Fruit fly (Drosophila melanogaster) whole organism, embryonic: ENCODE data around the gene Sf3b2.

ENCODE experiments used
- CG10959 ChIP-seq: fragments of 200-800 bp; sonication (Bioruptor generic); IDR thresholded peaks from 2 replicates; pipeline ENCODE4 v1.3.6; 2022; ENCODE audit warnings: missing biosample characterization, missing genetic modification characterization
- CG10979 ChIP-seq: fragments of 200-800 bp; sonication (Bioruptor generic); optimal IDR thresholded peaks from 2 replicates; lab custom pipeline; 2018; ENCODE audit warnings: missing biosample characterization, mild to moderate bottlenecking, missing genetic modification characterization, moderate library complexity
- CG12104 ChIP-seq: fragments of 200-800 bp; sonication (Bioruptor generic); optimal IDR thresholded peaks from 3 replicates; lab custom pipeline; 2016; ENCODE audit warnings: missing biosample characterization, missing genetic modification characterization
- CG12391 ChIP-seq: fragments of 200-800 bp; sonication (Bioruptor generic); optimal IDR thresholded peaks from 3 replicates; lab custom pipeline; 2018; ENCODE audit warnings: missing biosample characterization, mild to moderate bottlenecking, missing genetic modification characterization, moderate library complexity
- CG13123 ChIP-seq: fragments of 200-800 bp; sonication (Bioruptor generic); optimal IDR thresholded peaks from 2 replicates; lab custom pipeline; 2016; ENCODE audit warnings: missing biosample characterization, missing genetic modification characterization
- CG13287 ChIP-seq: fragments of 200-800 bp; sonication (Bioruptor generic); IDR thresholded peaks from 2 replicates; pipeline ENCODE4 v1.3.6; 2022; ENCODE audit warnings: missing biosample characterization, missing genetic modification characterization; ENCODE audit not compliant: partially characterized antibody
- CG13624 ChIP-seq: fragments of 200-800 bp; sonication (Bioruptor generic); optimal IDR thresholded peaks from 2 replicates; lab custom pipeline; 2016; ENCODE audit warnings: missing biosample characterization, missing genetic modification characterization
- CG14050 ChIP-seq: fragments of 200-800 bp; sonication (Bioruptor generic); IDR thresholded peaks from 3 replicates; pipeline ENCODE4 v1.3.6; 2022; ENCODE audit warnings: missing biosample characterization, missing genetic modification characterization
- CG14441 ChIP-seq: fragments of 200-800 bp; sonication (Bioruptor generic); IDR thresholded peaks from 2 replicates; pipeline ENCODE4 v1.3.6; 2022; ENCODE audit warnings: missing biosample characterization, missing genetic modification characterization
- CG17328 ChIP-seq: fragments of 200-800 bp; sonication (Bioruptor generic); IDR thresholded peaks from 2 replicates; pipeline ENCODE4 v1.3.6; 2022; ENCODE audit warnings: missing biosample characterization, missing genetic modification characterization
- CG3163 ChIP-seq: fragments of 200-800 bp; sonication (Bioruptor generic); optimal IDR thresholded peaks from 3 replicates; lab custom pipeline; 2016; ENCODE audit warnings: missing biosample characterization, missing genetic modification characterization
- CG32772 ChIP-seq: fragments of 200-800 bp; sonication (Bioruptor generic); IDR thresholded peaks from 2 replicates; pipeline ENCODE4 v1.3.6; 2022; ENCODE audit warnings: missing biosample characterization, missing genetic modification characterization
- CG3847 ChIP-seq: fragments of 200-800 bp; sonication (Bioruptor generic); IDR thresholded peaks from 2 replicates; pipeline ENCODE4 v1.3.6; 2022; ENCODE audit warnings: missing biosample characterization, missing genetic modification characterization
- CG7556 ChIP-seq: fragments of 200-800 bp; sonication (Bioruptor generic); optimal IDR thresholded peaks from 2 replicates; lab custom pipeline; 2017; ENCODE audit warnings: missing biosample characterization, mild to moderate bottlenecking, missing genetic modification characterization
- CG8281 ChIP-seq: fragments of 200-800 bp; sonication (Bioruptor generic); optimal IDR thresholded peaks from 2 replicates; lab custom pipeline; 2018; ENCODE audit warnings: missing biosample characterization, mild to moderate bottlenecking, missing genetic modification characterization, moderate library complexity
- CG9727 ChIP-seq: fragments of 200-800 bp; sonication (Bioruptor generic); optimal IDR thresholded peaks from 3 replicates; lab custom pipeline; 2017; ENCODE audit warnings: missing biosample characterization, mild to moderate bottlenecking, missing genetic modification characterization
- CHES-1-like ChIP-seq: fragments of 200-800 bp; sonication (Bioruptor generic); optimal IDR thresholded peaks from 2 replicates; lab custom pipeline; 2016; ENCODE audit warnings: missing biosample characterization, missing genetic modification characterization
- Dad ChIP-seq: fragments of 200-800 bp; sonication (Bioruptor generic); optimal IDR thresholded peaks from 3 replicates; lab custom pipeline; 2016; ENCODE audit warnings: missing biosample characterization, missing genetic modification characterization
- Dip3 ChIP-seq: fragments of 200-800 bp; sonication (Bioruptor generic); optimal IDR thresholded peaks from 3 replicates; lab custom pipeline; 2016; ENCODE audit warnings: missing biosample characterization, missing genetic modification characterization
- HLH54F ChIP-seq: fragments of 200-800 bp; sonication (Bioruptor generic); optimal IDR thresholded peaks from 3 replicates; lab custom pipeline; 2016; ENCODE audit warnings: missing biosample characterization, missing genetic modification characterization
- Meics ChIP-seq: fragments of 200-800 bp; sonication (Bioruptor generic); optimal IDR thresholded peaks from 2 replicates; lab custom pipeline; 2017; ENCODE audit warnings: missing biosample characterization, mild to moderate bottlenecking, missing genetic modification characterization
- Opbp ChIP-seq: fragments of 200-800 bp; sonication (Bioruptor generic); IDR thresholded peaks from 3 replicates; pipeline ENCODE4 v1.3.6; 2022; ENCODE audit warnings: missing biosample characterization, missing genetic modification characterization; ENCODE audit not compliant: partially characterized antibody
- Pdp1 ChIP-seq, 2 experiments: fragments of 200-800 bp; sonication (Bioruptor generic); optimal IDR thresholded peaks; 3 replicates each; lab custom pipeline; 2016; ENCODE audit warnings: missing biosample characterization in 2 of 2, missing genetic modification characterization in 2 of 2, mild to moderate bottlenecking in 1 of 2, moderate library complexity in 1 of 2
- Ravus ChIP-seq: fragments of 200-800 bp; sonication (Bioruptor generic); IDR thresholded peaks from 2 replicates; pipeline ENCODE4 v1.3.6; 2022; ENCODE audit warnings: missing biosample characterization, missing genetic modification characterization
- Scr ChIP-seq: fragments of 200-800 bp; sonication (Bioruptor generic); IDR thresholded peaks from 2 replicates; pipeline ENCODE4 v1.3.6; 2022; ENCODE audit warnings: missing biosample characterization, missing genetic modification characterization; ENCODE audit not compliant: partially characterized antibody
- Sox100B ChIP-seq: fragments of 200-800 bp; sonication (Bioruptor generic); optimal IDR thresholded peaks from 3 replicates; lab custom pipeline; 2018; ENCODE audit warnings: missing biosample characterization, mild to moderate bottlenecking, missing genetic modification characterization
- Sry-δ ChIP-seq: fragments of 200-800 bp; sonication (Bioruptor generic); optimal IDR thresholded peaks from 2 replicates; lab custom pipeline; 2016; ENCODE audit warnings: missing biosample characterization, missing genetic modification characterization
- amos ChIP-seq: fragments of 200-800 bp; sonication (Bioruptor generic); IDR thresholded peaks from 2 replicates; pipeline ENCODE4 v1.3.6; 2022; ENCODE audit warnings: missing biosample characterization, missing genetic modification characterization; ENCODE audit not compliant: partially characterized antibody
- ara ChIP-seq: fragments of 200-800 bp; sonication (Bioruptor generic); IDR thresholded peaks from 2 replicates; pipeline ENCODE4 v1.3.6; 2022; ENCODE audit warnings: missing biosample characterization, missing genetic modification characterization
- bab2 ChIP-seq: fragments of 200-800 bp; sonication (Bioruptor generic); optimal IDR thresholded peaks from 2 replicates; lab custom pipeline; 2016; ENCODE audit warnings: missing biosample characterization, missing genetic modification characterization
- btn ChIP-seq: fragments of 200-800 bp; sonication (Bioruptor generic); optimal IDR thresholded peaks from 2 replicates; lab custom pipeline; 2016; ENCODE audit warnings: missing biosample characterization, missing genetic modification characterization
- cato ChIP-seq: fragments of 200-800 bp; sonication (Bioruptor generic); optimal IDR thresholded peaks from 2 replicates; lab custom pipeline; 2016; ENCODE audit warnings: missing biosample characterization, missing genetic modification characterization, borderline replicate concordance
- chif ChIP-seq, 2 experiments: fragments of 200-800 bp; sonication (Bioruptor generic); optimal IDR thresholded peaks; 3 replicates each; lab custom pipeline; 2016; ENCODE audit warnings: missing biosample characterization in 2 of 2, missing genetic modification characterization in 2 of 2
- chinmo ChIP-seq: fragments of 200-800 bp; sonication (Bioruptor generic); IDR thresholded peaks from 4 replicates; pipeline ENCODE4 v1.3.6; 2022; ENCODE audit warnings: missing biosample characterization, missing genetic modification characterization; ENCODE audit not compliant: partially characterized antibody
- chn ChIP-seq: fragments of 200-800 bp; sonication (Bioruptor generic); optimal IDR thresholded peaks from 2 replicates; lab custom pipeline; 2016; ENCODE audit warnings: missing biosample characterization, missing genetic modification characterization
- crc ChIP-seq: fragments of 200-800 bp; sonication (Bioruptor generic); optimal IDR thresholded peaks from 2 replicates; lab custom pipeline; 2016; ENCODE audit warnings: missing biosample characterization, missing genetic modification characterization
- eyg ChIP-seq: fragments of 200-800 bp; sonication (Bioruptor generic); optimal IDR thresholded peaks from 3 replicates; lab custom pipeline; 2016; ENCODE audit warnings: missing biosample characterization, missing genetic modification characterization
- grau ChIP-seq: fragments of 200-800 bp; optimal IDR thresholded peaks from 3 replicates; lab custom pipeline; 2019; ENCODE audit warnings: missing biosample characterization, mild to moderate bottlenecking, missing genetic modification characterization, moderate library complexity
- her ChIP-seq: fragments of 200-800 bp; sonication (Bioruptor generic); optimal IDR thresholded peaks from 2 replicates; lab custom pipeline; 2016; ENCODE audit warnings: missing biosample characterization, missing genetic modification characterization
- klu ChIP-seq: fragments of 200-800 bp; sonication (Bioruptor generic); IDR thresholded peaks from 2 replicates; pipeline ENCODE4 v1.3.6; 2022; ENCODE audit warnings: missing biosample characterization, missing genetic modification characterization
- mam ChIP-seq: fragments of 200-800 bp; sonication (Bioruptor generic); optimal IDR thresholded peaks from 3 replicates; lab custom pipeline; 2016; ENCODE audit warnings: missing biosample characterization, missing genetic modification characterization
- pan ChIP-seq, 4 experiments: fragments of >200 bp in 3 of 4; fragments of 200-800 bp in 1 of 4; sonication (Bioruptor generic) in 1 of 4; optimal IDR thresholded peaks in 3 of 4; IDR thresholded peaks in 1 of 4; 2 replicates each; pipeline versions ENCODE4 v1.3.6 to Lab custom; 2017 to 2022; ENCODE audit warnings: missing biosample characterization in 2 of 4, missing genetic modification characterization in 2 of 4, mixed read lengths in 1 of 4
- phol ChIP-seq: fragments of 200-800 bp; sonication (Bioruptor generic); optimal IDR thresholded peaks from 3 replicates; lab custom pipeline; 2018; ENCODE audit warnings: missing biosample characterization, mild to moderate bottlenecking, missing genetic modification characterization, moderate library complexity
- pita ChIP-seq: fragments of 200-800 bp; sonication (Bioruptor generic); optimal IDR thresholded peaks from 2 replicates; lab custom pipeline; 2017; ENCODE audit warnings: missing biosample characterization, mild to moderate bottlenecking, missing genetic modification characterization
- slp2 ChIP-seq: fragments of 200-800 bp; sonication (Bioruptor generic); optimal IDR thresholded peaks from 2 replicates; lab custom pipeline; 2016; ENCODE audit warnings: missing biosample characterization, missing genetic modification characterization
- ssp ChIP-seq: fragments of 200-800 bp; sonication (Bioruptor generic); IDR thresholded peaks from 2 replicates; pipeline ENCODE4 v1.3.6; 2022; ENCODE audit warnings: missing biosample characterization, missing genetic modification characterization
- tap ChIP-seq: fragments of 200-800 bp; optimal IDR thresholded peaks from 3 replicates; lab custom pipeline; 2019; ENCODE audit warnings: missing biosample characterization, mild to moderate bottlenecking, missing genetic modification characterization, moderate library complexity
- vfl ChIP-seq: fragments of 200-800 bp; sonication (Bioruptor generic); optimal IDR thresholded peaks from 2 replicates; lab custom pipeline; 2016; ENCODE audit warnings: missing biosample characterization, missing genetic modification characterization

Sf3b2 gene

dm6 chr2L:3055710-3056447 lies 26.9 kb upstream of the Sf3b2 start (continued):
- TF ChIP-seq chn (GFP tag; lab: Kevin White, UChicago) (no peak), slp2 (GFP tag; lab: Kevin White, UChicago) (no peak), CG13123 (GFP tag; lab: Kevin White, UChicago) (no peak), HLH54F (peak; percentile 49), Sry-δ (GFP tag; lab: Kevin White, UChicago) (peak; percentile 34), her (GFP tag; lab: Kevin White, UChicago) (no peak), pita (GFP tag; lab: Kevin White, UChicago) (no peak), Meics (peak; percentile 72), Dad (GFP tag; lab: Kevin White, UChicago) (no peak), eyg (GFP tag; lab: Kevin White, UChicago) (no peak), Ravus (no peak), vfl (GFP tag; lab: Kevin White, UChicago) (no peak), CG9727 (GFP tag; lab: Kevin White, UChicago) (peak; percentile 41), phol (tag; lab: Kevin White, UChicago) (peak; percentile 45), ssp (GFP tag; lab: Robert Waterston, UW) (no peak), amos (GFP tag; lab: Robert Waterston, UW) (peak; percentile 56; the same call in 1 of the 2 replicates), pan (optimal IDR thresholded peaks at IDR 0.05; lab: Kevin White, UChicago) (no peak), pan (GFP tag; optimal IDR thresholded peaks at IDR 0.05 in 1 of 2, IDR thresholded peaks at IDR 0.05 in 1 of 2) (peak in 1 of 2 experiments; percentile 57), CG17328 (GFP tag; lab: Robert Waterston, UW) (no peak), CG12391 (peak; percentile 43), CG32772 (GFP tag; lab: Robert Waterston, UW) (no peak), klu (GFP tag; lab: Robert Waterston, UW) (no peak), bab2 (GFP tag; lab: Kevin White, UChicago) (peak; percentile 25), CG14050 (GFP tag; lab: Robert Waterston, UW) (no peak), btn (GFP tag; lab: Kevin White, UChicago) (no peak), Dip3 (peak; percentile 37), CG8281 (tag; lab: Kevin White, UChicago) (peak; percentile 12), chif (GFP tag; optimal IDR thresholded peaks at IDR 0.05; lab: Kevin White, UChicago) (peak in 1 of 2 experiments; percentile 15), CG13624 (GFP tag; lab: Kevin White, UChicago) (peak; percentile 59), Pdp1 (GFP tag; optimal IDR thresholded peaks at IDR 0.05; lab: Kevin White, UChicago) (peak; percentile 4 to 48), CG12104 (peak; percentile 45), Opbp (GFP tag; lab: Robert Waterston, UW) (0 out of 3 replicates have a peak, but pooled peaks have one; percentile 52), ara (0 out of 2 replicates have a peak, but pooled peaks have one; percentile 25), chinmo (0 out of 4 replicates have a peak, but pooled peaks have one; percentile 31), crc (GFP tag; lab: Kevin White, UChicago) (peak; percentile 20), grau (tag; lab: Kevin White, UChicago) (peak; percentile 53), mam (GFP tag; lab: Kevin White, UChicago) (peak; percentile 52), CG3847 (GFP tag; lab: Robert Waterston, UW) (peak; percentile 43; the same call in 1 of the 2 replicates), CG7556 (peak; percentile 79), CG13287 (GFP tag; lab: Robert Waterston, UW) (peak; percentile 46), CG10979 (tag; lab: Kevin White, UChicago) (peak; percentile 28), CHES-1-like (GFP tag; lab: Kevin White, UChicago) (peak; percentile 24), Scr (peak; percentile 60), tap (tag; lab: Kevin White, UChicago) (no peak), CG14441 (no peak), Sox100B (no peak), cato (no peak), CG3163 (GFP tag; lab: Kevin White, UChicago) (no peak), CG10959 (GFP tag; lab: Robert Waterston, UW) (no peak)
